Fruit fly (Drosophila melanogaster) S2 (cell line): ENCODE results near the gene NfI.
A peak's percentile ranks its signal among the peaks of the same experiment; 100 is the strongest.
"Not testable (repeated sequence)": the region's sequence is repeated elsewhere in the genome, so short reads cannot be mapped to it uniquely, and the experiment has no call there.

Source experiments
- CG8478 ChIP-seq: fragments of >200 bp; optimal IDR thresholded peaks from 2 replicates; lab custom pipeline; 2018
- CTCF ChIP-seq, 2 experiments: fragments of >200 bp; optimal IDR thresholded peaks; 2 replicates each; lab custom pipeline; 2018

The NfI gene

DNA sequence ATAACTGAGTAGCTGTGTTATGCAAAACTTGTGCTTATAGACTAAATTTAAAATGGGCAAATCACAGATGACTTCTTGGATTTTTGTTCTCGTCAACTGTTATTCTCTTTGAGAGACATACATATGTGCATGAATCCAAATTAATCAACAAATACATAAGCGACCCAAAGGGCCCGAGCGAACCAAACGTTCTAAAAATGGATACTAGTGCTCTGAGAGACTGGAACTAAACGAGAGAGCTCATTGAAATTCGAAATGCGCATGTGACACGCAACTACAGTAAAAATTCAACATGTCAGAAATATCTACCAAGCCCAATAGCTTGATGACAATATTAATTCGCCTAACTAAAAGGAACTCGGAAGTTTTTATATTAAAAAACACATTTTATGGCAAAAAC is at the start of gene NfI:
NfI (minus strand) TSS at position 45 of the 400 bp plus-strand sequence.
- no peak for TF ChIP-seq CTCF (optimal IDR thresholded peaks at IDR 0.05; lab: Kevin White, UChicago)
- TF ChIP-seq CG8478 (lab: Kevin White, UChicago), result no peak

DNA sequence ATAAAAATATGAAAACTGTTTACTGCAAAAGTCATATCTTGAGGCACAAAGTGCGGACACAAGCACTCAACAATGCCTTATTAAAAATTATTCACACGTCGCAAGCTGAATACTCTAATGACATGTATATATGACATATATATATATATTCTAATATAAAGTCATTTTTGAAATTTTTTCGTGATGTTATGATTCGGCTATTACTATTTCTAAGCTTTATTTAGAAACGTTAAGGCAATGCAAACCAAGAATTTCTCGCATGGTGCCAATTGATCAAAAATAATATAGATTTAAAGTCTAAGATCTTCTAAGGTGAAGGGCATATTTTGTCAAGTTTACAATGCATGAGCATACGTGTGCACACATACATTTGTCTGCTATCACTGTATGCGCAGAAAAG is 42.6 kb upstream of the NfI start:
- TF ChIP-seq CG8478 (lab: Kevin White, UChicago), result no peak
- no peak for TF ChIP-seq CTCF (optimal IDR thresholded peaks at IDR 0.05; lab: Kevin White, UChicago)

DNA sequence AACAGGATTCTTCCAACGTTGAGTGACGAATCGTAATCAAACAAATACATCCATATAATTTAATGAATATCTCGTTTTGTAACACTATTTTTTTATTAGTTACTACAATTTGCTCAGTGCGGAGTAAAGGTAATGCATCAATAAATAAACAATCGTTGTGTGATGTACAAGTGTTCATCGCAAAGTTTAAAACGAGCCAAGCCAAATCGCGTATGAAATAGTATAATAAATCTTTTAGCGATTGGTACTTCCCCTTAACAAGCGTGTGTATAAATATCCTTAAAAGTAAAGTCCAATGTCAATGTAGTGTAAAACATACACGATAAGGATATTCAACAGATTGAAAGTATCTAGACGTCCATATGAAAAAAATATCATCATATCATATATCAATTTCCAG is 39.2 kb upstream of the NfI start:
- TF ChIP-seq CTCF (optimal IDR thresholded peaks at IDR 0.05; lab: Kevin White, UChicago) (no peak), CG8478 (lab: Kevin White, UChicago) (no peak)

DNA sequence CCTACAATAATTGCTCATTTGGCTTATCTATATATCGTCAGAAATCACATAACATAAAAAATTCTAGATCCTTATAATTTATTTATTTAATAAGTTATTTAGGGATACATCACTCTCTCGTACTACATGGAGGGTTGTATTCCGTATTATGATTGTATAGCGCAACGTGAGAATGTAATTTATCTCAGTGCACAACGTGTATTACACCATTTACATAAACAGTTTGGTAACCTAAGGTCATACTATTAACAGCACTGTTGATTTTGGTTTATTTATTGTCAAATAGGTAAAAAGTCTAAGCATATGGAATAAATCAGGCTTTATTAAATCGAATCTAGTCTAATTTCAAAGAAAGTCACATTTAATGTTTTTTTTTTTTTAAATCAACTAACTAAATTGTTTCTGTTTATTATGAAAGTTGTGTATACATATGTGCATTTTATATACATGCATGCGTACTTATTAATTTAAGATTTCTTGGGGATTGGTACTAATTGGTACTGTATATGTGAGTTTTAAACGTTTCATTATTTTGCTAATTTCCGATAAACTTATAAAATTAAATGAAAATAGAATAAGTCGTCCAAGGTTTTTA is 38.6 kb upstream of the NfI start, which contains the start of gene Rnf11:
Rnf11 (plus strand) TSS at position 252 of the 595 bp plus-strand sequence.
- TF ChIP-seq CG8478 (lab: Kevin White, UChicago), result no peak
- TF ChIP-seq CTCF (optimal IDR thresholded peaks at IDR 0.05; lab: Kevin White, UChicago), result no peak

DNA sequence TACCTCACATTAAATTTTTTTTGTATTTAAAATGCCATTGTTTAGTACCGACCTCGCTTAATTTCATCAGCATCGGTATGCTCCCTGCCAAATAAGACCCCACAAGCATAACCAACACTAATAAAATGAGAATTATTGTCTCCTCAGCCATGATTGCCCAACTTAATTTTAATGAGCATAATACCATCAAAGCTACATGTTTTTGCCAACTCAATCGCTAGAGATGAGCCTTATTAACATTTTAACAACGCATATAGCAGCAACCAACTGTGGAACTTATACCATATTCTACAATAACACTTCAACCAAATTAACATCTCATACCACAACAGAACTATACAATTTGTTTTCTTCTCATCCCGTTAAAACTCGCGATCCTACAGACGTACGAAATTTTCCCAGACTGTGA is 37.5 kb upstream of the NfI start, which contains the start of gene Zip102B:
Zip102B (minus strand) TSS at position 392 of the 409 bp plus-strand sequence.
- TF ChIP-seq CG8478 (lab: Kevin White, UChicago) (no peak), CTCF (optimal IDR thresholded peaks at IDR 0.05; lab: Kevin White, UChicago) (no peak)

DNA sequence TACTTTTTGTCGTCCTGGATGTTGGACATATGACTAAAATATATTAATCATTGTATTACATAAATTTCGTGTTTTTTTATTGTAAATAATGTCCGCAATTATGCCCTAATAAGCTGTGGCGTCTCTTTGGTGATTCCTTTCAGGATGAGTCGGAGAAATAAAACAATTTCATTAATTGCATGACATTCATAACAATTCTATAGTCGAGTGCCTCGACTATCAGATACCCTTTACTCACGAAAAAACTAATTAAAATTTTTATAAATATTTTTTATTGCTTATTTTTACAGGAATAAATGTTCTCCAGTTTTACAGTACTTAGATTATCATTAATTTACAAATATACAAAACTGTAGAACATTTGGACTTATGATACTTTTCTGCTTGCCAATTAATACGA is 34.5 kb upstream of the NfI start:
- TF ChIP-seq CTCF (optimal IDR thresholded peaks at IDR 0.05; lab: Kevin White, UChicago), result no peak
- no peak for TF ChIP-seq CG8478 (lab: Kevin White, UChicago)

DNA sequence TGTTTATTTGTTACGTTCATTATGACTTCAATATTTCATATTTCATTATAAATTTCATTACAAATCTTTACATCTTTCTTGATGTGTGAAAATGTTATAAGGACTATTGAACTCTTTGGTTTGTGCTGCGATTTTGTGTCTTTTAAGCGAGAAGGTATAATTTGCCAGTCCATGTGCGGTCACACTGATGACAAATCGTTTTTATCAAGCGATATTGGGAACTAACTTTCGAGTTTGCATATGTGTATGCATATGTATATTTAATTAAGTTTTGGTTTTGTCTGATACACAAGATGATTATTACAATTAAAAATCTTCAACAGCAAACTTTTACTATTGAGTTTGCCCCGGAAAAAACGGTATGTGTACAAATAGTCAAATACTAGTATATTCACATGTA is 31.8 kb upstream of the NfI start, which contains the start of gene Rad23:
Rad23 (plus strand) TSS at position 163 of the 400 bp plus-strand sequence.
- TF ChIP-seq CG8478 (lab: Kevin White, UChicago), result no peak
- no peak for TF ChIP-seq CTCF (optimal IDR thresholded peaks at IDR 0.05; lab: Kevin White, UChicago)

DNA sequence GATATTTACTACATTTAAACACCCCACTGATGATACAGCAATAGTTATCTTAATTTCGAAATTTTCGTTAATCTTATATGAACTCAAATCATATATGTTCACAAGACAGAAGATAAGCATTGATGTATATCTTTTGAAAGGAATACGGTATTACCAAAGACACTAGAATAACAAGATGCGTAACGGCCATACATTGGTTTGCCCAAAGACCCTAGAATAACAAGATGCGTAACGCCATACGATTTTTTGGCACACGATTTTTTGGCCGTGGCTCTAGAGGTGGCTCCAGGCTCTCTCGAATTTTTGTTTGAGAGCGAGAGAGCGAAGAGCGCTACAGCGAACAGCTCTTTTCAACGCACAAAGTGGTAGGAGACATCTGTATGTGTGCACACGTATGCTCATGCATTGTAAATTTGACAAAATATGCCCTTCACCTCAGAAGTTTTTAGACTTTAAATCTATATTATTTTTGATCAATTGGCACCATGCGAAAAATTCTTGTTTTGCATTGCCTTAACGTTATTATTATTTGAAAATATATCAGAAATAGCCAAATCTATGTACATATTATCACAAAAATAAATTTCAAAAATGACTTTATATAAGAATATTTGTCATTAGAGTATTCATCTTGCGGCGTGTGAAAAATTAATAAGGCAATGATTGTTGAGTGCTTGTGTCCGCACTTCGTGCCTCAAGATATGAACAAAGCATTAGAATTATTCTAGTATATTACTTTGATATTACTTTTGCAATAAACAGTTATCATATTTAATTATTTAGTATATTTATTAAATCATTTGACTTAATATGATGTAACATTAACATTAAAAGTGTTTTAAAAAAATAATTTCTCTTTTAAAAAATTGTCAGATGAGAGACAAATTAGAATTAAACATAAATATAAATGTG is 30.5 kb upstream of the NfI start, which contains the start of gene Syt7:
Syt7 (minus strand) TSS at position 51 of the 912 bp plus-strand sequence.
- TF ChIP-seq CG8478 (lab: Kevin White, UChicago); CTCF (optimal IDR thresholded peaks at IDR 0.05; lab: Kevin White, UChicago): not testable (repeated sequence)

DNA sequence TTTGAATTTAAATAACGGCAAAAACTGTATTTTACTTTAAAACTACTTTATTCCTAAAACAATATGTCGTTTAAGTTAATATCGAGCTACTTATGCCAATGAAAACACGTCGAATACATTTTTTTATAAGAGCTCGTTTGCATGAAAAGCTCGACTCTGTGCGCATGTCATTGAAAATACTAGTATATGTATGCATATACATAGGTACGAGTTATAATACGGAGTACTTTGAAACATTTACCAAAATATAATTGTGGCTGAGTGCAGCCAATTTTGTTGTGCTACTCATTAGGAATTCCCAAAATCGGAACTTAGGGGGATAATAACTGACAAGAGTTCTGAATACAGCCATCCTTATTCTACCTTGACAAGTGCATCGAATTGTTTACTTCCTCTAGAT is 29.5 kb upstream of the NfI start:
- TF ChIP-seq CG8478 (lab: Kevin White, UChicago) (no peak), CTCF (optimal IDR thresholded peaks at IDR 0.05; lab: Kevin White, UChicago) (no peak)

DNA sequence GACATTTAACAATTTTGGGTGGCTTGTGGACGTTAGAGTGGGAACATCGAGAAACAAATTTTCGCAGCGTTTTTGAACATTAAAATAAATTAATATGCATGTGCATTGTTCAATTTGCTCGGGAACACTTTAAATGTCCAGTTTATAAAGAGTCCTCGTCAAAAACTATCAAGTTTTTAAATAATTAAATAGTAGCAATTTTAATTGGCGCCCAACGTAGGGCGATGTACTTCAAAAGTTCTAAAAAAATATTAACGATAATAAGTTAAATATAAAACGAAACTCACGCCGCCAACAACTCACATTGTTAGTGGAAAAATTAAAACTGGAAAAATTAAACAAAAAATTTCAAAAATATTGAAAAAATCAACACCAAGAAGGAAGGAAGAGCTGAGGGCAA is 16.2 kb upstream of the NfI start:
- TF ChIP-seq CG8478 (lab: Kevin White, UChicago) (no peak), CTCF (optimal IDR thresholded peaks at IDR 0.05; lab: Kevin White, UChicago) (no peak)

DNA sequence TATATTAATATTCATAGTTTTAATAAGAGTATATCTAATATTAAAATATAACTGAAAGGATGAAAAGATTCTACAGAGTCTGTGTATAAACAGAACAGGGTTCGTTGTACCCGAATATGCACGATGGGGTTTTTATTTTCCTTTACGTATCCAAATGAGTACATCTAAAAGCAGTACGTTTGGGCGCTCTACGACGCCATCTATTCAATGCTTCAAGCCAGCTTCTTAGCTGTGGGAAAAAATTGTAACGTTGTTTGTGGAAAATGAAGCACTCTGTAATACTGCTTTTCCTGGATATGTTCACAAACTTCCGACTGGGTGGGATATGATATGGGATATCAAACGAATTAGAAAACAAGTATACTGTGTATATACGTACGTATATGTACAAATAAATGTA is 1.5 kb downstream of the NfI start:
- TF ChIP-seq CG8478 (lab: Kevin White, UChicago) (no peak), CTCF (optimal IDR thresholded peaks at IDR 0.05; lab: Kevin White, UChicago) (peak in 1 of 2 experiments; percentile 1)

DNA sequence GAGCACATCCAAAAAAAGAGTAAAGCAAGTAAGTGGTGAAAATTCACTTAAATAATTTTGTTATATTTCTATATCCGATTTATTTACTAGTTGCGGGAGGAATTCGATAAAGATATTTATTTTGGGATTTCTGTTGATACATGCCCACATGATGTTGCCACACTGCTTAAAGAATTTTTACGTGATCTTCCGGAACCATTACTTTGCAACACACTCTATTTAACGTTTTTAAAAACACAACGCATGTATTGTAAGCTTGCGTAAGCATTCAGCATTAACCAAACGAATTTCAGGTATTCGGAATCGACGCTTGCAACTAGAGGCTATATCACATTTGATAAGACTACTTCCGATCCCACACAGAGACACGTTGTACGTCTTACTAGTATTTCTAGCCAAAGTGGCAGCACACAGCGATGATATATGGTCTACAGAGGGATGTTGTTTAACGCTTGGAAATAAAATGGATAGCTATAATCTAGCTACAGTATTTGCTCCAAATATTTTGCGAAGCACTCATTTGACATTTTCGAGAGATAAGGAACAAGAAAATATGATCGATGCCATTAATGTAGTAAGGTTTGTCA is 14.6 kb downstream of the NfI start:
- TF ChIP-seq CTCF (optimal IDR thresholded peaks at IDR 0.05; lab: Kevin White, UChicago) (no peak), CG8478 (lab: Kevin White, UChicago) (no peak)

DNA sequence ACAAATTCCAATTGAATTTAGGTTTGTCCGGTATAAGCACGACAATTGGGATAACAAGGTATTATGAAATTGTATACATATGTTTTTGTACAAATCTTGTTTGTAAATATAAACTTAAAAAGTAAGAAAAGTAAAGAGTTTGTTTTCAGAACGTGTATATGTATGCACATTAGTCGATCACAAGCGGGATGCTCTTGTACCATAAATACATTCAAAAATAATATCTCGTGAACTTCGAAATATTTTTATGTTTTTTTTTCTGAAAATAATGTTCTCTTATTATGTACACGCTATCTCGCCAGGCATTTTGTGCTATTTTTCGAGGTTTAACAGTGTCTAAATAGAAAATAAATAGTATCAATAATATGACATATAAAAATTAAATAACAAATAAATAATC is 21.5 kb downstream of the NfI start, which contains the start of gene RhoGAP102A:
RhoGAP102A (plus strand) TSS at position 301 of the 400 bp plus-strand sequence.
- TF ChIP-seq CTCF (optimal IDR thresholded peaks at IDR 0.05; lab: Kevin White, UChicago), result no peak
- TF ChIP-seq CG8478 (lab: Kevin White, UChicago), result no peak

DNA sequence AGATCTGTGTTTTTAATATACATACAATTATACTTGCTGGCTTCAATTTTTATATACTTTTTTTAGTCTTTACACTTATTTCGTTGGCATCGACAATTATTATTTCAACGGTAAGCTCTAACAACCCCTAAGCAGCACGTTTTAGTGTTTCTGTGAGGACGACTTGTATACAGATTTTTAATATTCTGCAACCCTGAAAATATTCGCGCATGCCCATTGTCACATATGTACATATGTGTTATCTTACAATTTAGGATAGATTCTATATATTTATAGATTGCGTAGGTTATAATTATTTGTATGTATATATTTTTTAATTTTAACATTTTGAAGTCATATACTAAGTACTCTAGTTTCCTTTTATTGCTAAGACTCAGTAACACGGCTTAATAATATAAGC is 23.0 kb downstream of the NfI start, which contains the start of gene dpr7:
dpr7 (minus strand) TSS at position 154 of the 400 bp plus-strand sequence.
- no peak for TF ChIP-seq CG8478 (lab: Kevin White, UChicago)
- no peak for TF ChIP-seq CTCF (optimal IDR thresholded peaks at IDR 0.05; lab: Kevin White, UChicago)
